Worm (Caenorhabditis elegans): ENCODE measurements around the gene zim-2.

zim-2 gene

DNA sequence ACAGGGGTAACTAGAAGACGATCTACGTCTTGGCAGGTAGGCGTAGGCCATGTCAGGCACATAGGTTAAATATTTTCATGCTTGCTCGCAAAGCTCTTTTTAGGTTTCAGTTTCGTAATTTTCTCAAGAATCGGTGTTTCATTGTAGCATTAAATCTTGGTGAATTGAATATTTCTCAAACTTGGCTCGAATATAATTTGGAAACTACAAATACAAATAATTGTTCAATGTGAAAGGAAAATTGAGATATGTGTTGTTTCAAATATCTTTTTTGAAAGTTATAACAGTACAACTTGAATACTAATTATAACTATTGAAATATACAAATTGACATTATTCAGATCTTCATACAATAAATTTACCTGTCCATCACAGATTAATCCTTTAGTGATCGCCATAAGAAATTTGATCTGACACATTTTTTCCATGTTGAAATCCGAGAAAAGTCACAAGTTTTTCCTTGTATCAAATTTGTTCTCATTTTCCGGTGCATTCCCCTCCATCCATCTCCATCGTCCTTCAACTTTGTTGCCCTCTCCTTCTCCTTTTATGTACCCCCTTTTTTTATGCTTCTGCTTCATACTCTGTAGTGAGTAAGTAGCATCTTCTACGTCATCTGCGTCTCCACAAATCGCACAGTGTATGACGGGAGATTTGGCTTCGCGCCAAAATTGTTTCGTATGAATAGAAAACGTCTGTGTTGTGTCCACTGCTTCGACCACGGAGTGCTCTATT is 30.8 kb upstream of the zim-2 start, which contains the start of gene C02F4.5:
TSS of gene C02F4.5 (minus strand) at position 51 of the 735 bp plus-strand sequence.
- 0 out of 2 replicates have a peak, but pooled peaks have one; percentile 20 for TF ChIP-seq Y48G9A.11 (GFP tag; IDR thresholded peaks at IDR 0.05)
- no peak for TF ChIP-seq unc-39 (tag; optimal IDR thresholded peaks at IDR 0.05)
- TF ChIP-seq fkh-10 (GFP tag; optimal IDR thresholded peaks at IDR 0.05), result peak; percentile 49
- TF ChIP-seq lin-1 (GFP tag; IDR thresholded peaks at IDR 0.05), result no peak
- TF ChIP-seq aha-1 (tag), result peak; percentile 57

- TF ChIP-seq aha-1 (tag) (peak; percentile 95), ztf-7 (tag; optimal IDR thresholded peaks at IDR 0.05) (no peak)
These were observed 24.4 kb upstream of the zim-2 start, which contains the start of gene T07G12.2 for ce11 chrIV:10530648-10531047. Gene T07G12.2, plus strand, starts transcription at chrIV:10530709.

DNA sequence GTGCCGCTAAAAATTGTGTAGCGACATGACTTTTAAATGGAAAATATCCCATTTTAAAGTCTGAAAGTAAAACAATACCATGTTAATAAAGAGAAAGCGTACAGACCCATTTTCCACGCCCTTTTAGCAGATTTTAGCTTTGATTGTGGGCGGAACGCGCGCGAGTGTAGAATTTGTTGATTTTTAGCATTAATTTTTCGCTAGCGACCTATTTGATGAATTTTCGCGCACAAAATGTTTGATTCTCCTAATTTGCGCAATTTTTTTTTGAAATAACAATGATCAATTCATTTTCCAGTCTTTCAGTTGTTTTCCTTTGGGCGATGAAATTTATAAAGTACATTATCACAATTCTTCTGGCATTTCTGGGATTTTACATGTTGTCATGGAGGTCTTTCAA is 21.4 kb upstream of the zim-2 start, which contains the start of gene T07G12.3:
TSS of gene T07G12.3 (plus strand) at position 301 of the 400 bp plus-strand sequence.
- TF ChIP-seq D1046.2 (GFP tag; IDR thresholded peaks at IDR 0.05), result no peak
- TF ChIP-seq fkh-10 (GFP tag; optimal IDR thresholded peaks at IDR 0.05), result no peak
- no peak for TF ChIP-seq mxl-3 (GFP tag; optimal IDR thresholded peaks at IDR 0.05)
- no peak for TF ChIP-seq ZK546.5 (tag; optimal IDR thresholded peaks at IDR 0.05)
- TF ChIP-seq dmd-9 (GFP tag; IDR thresholded peaks at IDR 0.05), result no peak
- no peak for TF ChIP-seq sdz-12 (GFP tag; optimal IDR thresholded peaks at IDR 0.05)

- TF ChIP-seq aha-1 (tag) (peak; percentile 82), daf-12 (tag; optimal IDR thresholded peaks at IDR 0.05) (no peak)
These were observed 16.5 kb upstream of the zim-2 start, which contains the start of gene T07G12.4 for ce11 chrIV:10538584-10538983. Gene T07G12.4, minus strand, starts transcription at chrIV:10538684.

- no peak for TF ChIP-seq lir-3 (tag; optimal IDR thresholded peaks at IDR 0.05)
- TF ChIP-seq mxl-2 (GFP tag; conservative IDR thresholded peaks at IDR 0.05), result no peak
- TF ChIP-seq sdz-12 (GFP tag; optimal IDR thresholded peaks at IDR 0.05), result no peak
- no peak for TF ChIP-seq arid-1 (GFP tag; conservative IDR thresholded peaks at IDR 0.05)
- TF ChIP-seq D1046.2 (GFP tag; IDR thresholded peaks at IDR 0.05), result no peak
- TF ChIP-seq vab-7 (GFP tag; IDR thresholded peaks at IDR 0.05), result no peak
- peak; percentile 18 for TF ChIP-seq nhr-28 (tag; optimal IDR thresholded peaks at IDR 0.05)
These were observed 12.8 kb upstream of the zim-2 start for ce11 chrIV:10542283-10542682.

- TF ChIP-seq F49E8.2 (tag; optimal IDR thresholded peaks at IDR 0.05; ENCODE audit: borderline replicate concordance), result no peak
- TF ChIP-seq Y48G9A.11 (GFP tag; IDR thresholded peaks at IDR 0.05), result no peak
- peak; percentile 15 for TF ChIP-seq hlh-30 (tag; optimal IDR thresholded peaks at IDR 0.05; ENCODE audit: insufficient read depth)
- no peak for TF ChIP-seq lin-29 (GFP tag; IDR thresholded peaks at IDR 0.05)
- TF ChIP-seq lin-1 (GFP tag; IDR thresholded peaks at IDR 0.05), result no peak
- no peak for TF ChIP-seq gei-8 (GFP tag; optimal IDR thresholded peaks at IDR 0.05)
- TF ChIP-seq nhr-77 (tag; optimal IDR thresholded peaks at IDR 0.05), result peak; percentile 73
- no peak for TF ChIP-seq zag-1 (tag; optimal IDR thresholded peaks at IDR 0.05)
- TF ChIP-seq ceh-28 (tag; optimal IDR thresholded peaks at IDR 0.05), result no peak
- TF ChIP-seq jun-1 (tag; optimal IDR thresholded peaks at IDR 0.05), result no peak
- TF ChIP-seq ctbp-1 (GFP tag; IDR thresholded peaks at IDR 0.05), result no peak
- TF ChIP-seq nhr-237 (tag; optimal IDR thresholded peaks at IDR 0.05), result no peak
- no peak for TF ChIP-seq daf-16 (GFP tag; optimal IDR thresholded peaks at IDR 0.05)
- peak; percentile 91 for TF ChIP-seq daf-16 (tag; optimal IDR thresholded peaks at IDR 0.05)
- TF ChIP-seq nhr-48 (tag; optimal IDR thresholded peaks at IDR 0.05), result no peak
- no peak for TF ChIP-seq ztf-7 (tag; optimal IDR thresholded peaks at IDR 0.05)
- peak; percentile 62 for TF ChIP-seq dve-1 (tag; optimal IDR thresholded peaks at IDR 0.05; ENCODE audit: insufficient read depth)
- no peak for TF ChIP-seq T26A8.4 (GFP tag; IDR thresholded peaks at IDR 0.05)
- no peak for TF ChIP-seq T20F7.1 (GFP tag; optimal IDR thresholded peaks at IDR 0.05)
- no peak for TF ChIP-seq nhr-102 (tag; optimal IDR thresholded peaks at IDR 0.05)
- no peak for TF ChIP-seq nhr-111 (GFP tag; optimal IDR thresholded peaks at IDR 0.05)
- TF ChIP-seq spr-1 (tag; optimal IDR thresholded peaks at IDR 0.05), result no peak
- no peak for TF ChIP-seq arid-1 (GFP tag; conservative IDR thresholded peaks at IDR 0.05)
- TF ChIP-seq madf-5 (GFP tag; IDR thresholded peaks at IDR 0.05), result no peak
- TF ChIP-seq daf-19 (GFP tag; conservative IDR thresholded peaks at IDR 0.05), result no peak
- no peak for TF ChIP-seq ZK546.5 (tag; optimal IDR thresholded peaks at IDR 0.05)
- no peak for TF ChIP-seq Y75B8A.6 (GFP tag; IDR thresholded peaks at IDR 0.05)
- TF ChIP-seq ceh-20 (GFP tag; IDR thresholded peaks at IDR 0.05), result no peak
- no peak for TF ChIP-seq D1046.2 (GFP tag; IDR thresholded peaks at IDR 0.05)
These were observed 11.7 kb upstream of the zim-2 start for ce11 chrIV:10543361-10543760.
